Fruit fly (Drosophila melanogaster) whole organism, adult: Measurements from ENCODE around the gene Srlp.

Source experiments
- CG11617 ChIP-seq: fragments of 200-800 bp; sonication (Bioruptor generic); optimal IDR thresholded peaks from 2 replicates; lab custom pipeline; 2017; ENCODE audit warnings: mild to moderate bottlenecking, missing biosample characterization, missing genetic modification reagents, missing genetic modification characterization
- CG12768 ChIP-seq: fragments of 200-800 bp; sonication (Bioruptor generic); optimal IDR thresholded peaks from 2 replicates; lab custom pipeline; 2017; ENCODE audit warnings: missing biosample characterization, missing genetic modification characterization, mild to moderate bottlenecking, moderate library complexity, missing genetic modification reagents
- CG14711 ChIP-seq: fragments of 200-800 bp; sonication (Bioruptor generic); optimal IDR thresholded peaks from 2 replicates; lab custom pipeline; 2018; ENCODE audit warnings: missing biosample characterization, mild to moderate bottlenecking, missing genetic modification characterization, moderate library complexity
- CG1620 ChIP-seq: fragments of 200-800 bp; sonication (Bioruptor generic); optimal IDR thresholded peaks from 2 replicates; lab custom pipeline; 2016; ENCODE audit warnings: missing biosample characterization, missing genetic modification characterization
- CG33017 ChIP-seq: fragments of 200-800 bp; sonication (Bioruptor generic); optimal IDR thresholded peaks from 2 replicates; lab custom pipeline; 2018; ENCODE audit warnings: missing biosample characterization, mild to moderate bottlenecking, missing genetic modification characterization, moderate library complexity
- CG5204 ChIP-seq: fragments of 200-800 bp; sonication (Bioruptor generic); optimal IDR thresholded peaks from 2 replicates; lab custom pipeline; 2016; ENCODE audit warnings: missing biosample characterization, missing genetic modification characterization
- CG7045 ChIP-seq: fragments of 200-800 bp; sonication (Bioruptor generic); optimal IDR thresholded peaks from 2 replicates; lab custom pipeline; 2017; ENCODE audit warnings: missing biosample characterization, mild to moderate bottlenecking, missing genetic modification characterization
- CG7101 ChIP-seq: fragments of 200-800 bp; sonication (Bioruptor generic); optimal IDR thresholded peaks from 2 replicates; lab custom pipeline; 2018; ENCODE audit warnings: missing biosample characterization, mild to moderate bottlenecking, missing genetic modification characterization, moderate library complexity
- Clk ChIP-seq: fragments of 200-800 bp; sonication (Bioruptor generic); optimal IDR thresholded peaks from 2 replicates; lab custom pipeline; 2017; ENCODE audit warnings: missing biosample characterization, missing genetic modification characterization
- Crg-1 ChIP-seq: fragments of 200-800 bp; sonication (Bioruptor generic); optimal IDR thresholded peaks from 2 replicates; lab custom pipeline; 2016; ENCODE audit warnings: missing biosample characterization, missing genetic modification characterization
- Hr96 ChIP-seq: fragments of 200-800 bp; sonication (Bioruptor generic); optimal IDR thresholded peaks from 2 replicates; lab custom pipeline; 2016; ENCODE audit warnings: missing biosample characterization, missing genetic modification characterization
- Mnt ChIP-seq: fragments of 200-800 bp; sonication (Bioruptor generic); optimal IDR thresholded peaks from 2 replicates; lab custom pipeline; 2016; ENCODE audit warnings: missing biosample characterization, mild to moderate bottlenecking, missing genetic modification characterization
- bab1 ChIP-seq: fragments of 200-800 bp; sonication (Bioruptor generic); optimal IDR thresholded peaks from 3 replicates; lab custom pipeline; 2019; ENCODE audit warnings: missing biosample characterization, mild to moderate bottlenecking, missing genetic modification characterization, moderate library complexity
- cic ChIP-seq: fragments of 200-800 bp; sonication (Bioruptor generic); optimal IDR thresholded peaks from 2 replicates; lab custom pipeline; 2017; ENCODE audit warnings: missing biosample characterization, mild to moderate bottlenecking, missing genetic modification characterization, moderate library complexity
- cnc ChIP-seq, 2 experiments: fragments of >200 bp; optimal IDR thresholded peaks; 2 replicates each; lab custom pipeline; 2017
- kay ChIP-seq: fragments of 200-800 bp; sonication (Bioruptor generic); peaks from one replicate; lab custom pipeline; 2016; ENCODE audit warnings: missing biosample characterization, missing genetic modification characterization, borderline replicate concordance
- ovo ChIP-seq: fragments of 200-800 bp; sonication (Bioruptor generic); optimal IDR thresholded peaks from 2 replicates; lab custom pipeline; 2016; ENCODE audit warnings: missing biosample characterization, missing genetic modification characterization
- pad ChIP-seq: fragments of 200-800 bp; sonication (Bioruptor generic); optimal IDR thresholded peaks from 3 replicates; lab custom pipeline; 2017; ENCODE audit warnings: missing biosample characterization, missing genetic modification characterization, mild to moderate bottlenecking, moderate library complexity, missing genetic modification reagents
- tj ChIP-seq: fragments of 200-800 bp; sonication (Bioruptor generic); optimal IDR thresholded peaks from 3 replicates; lab custom pipeline; 2017; ENCODE audit warnings: missing biosample characterization, mild to moderate bottlenecking, missing genetic modification characterization, moderate library complexity
- toe ChIP-seq: fragments of 200-800 bp; sonication (Bioruptor generic); optimal IDR thresholded peaks from 2 replicates; lab custom pipeline; 2016; ENCODE audit warnings: missing biosample characterization, missing genetic modification characterization

Srlp gene

dm6 chr3R:12398620-12399247, 35.2 kb upstream of the Srlp start, which contains the start of gene Cyp9f3:
TSS of gene Cyp9f3 (minus strand) at chr3R:12398929.
- TF ChIP-seq cnc (optimal IDR thresholded peaks at IDR 0.05; lab: Kevin White, UChicago) (no peak), pad (GFP tag; lab: Kevin White, UChicago) (peak; percentile 45), bab1 (GFP tag; lab: Kevin White, UChicago) (no peak), CG7101 (tag; lab: Kevin White, UChicago) (no peak), CG33017 (no peak), Mnt (no peak), cic (GFP tag; lab: Kevin White, UChicago) (peak; percentile 25), CG12768 (GFP tag; lab: Kevin White, UChicago) (no peak), toe (GFP tag; lab: Kevin White, UChicago) (no peak)

- TF ChIP-seq Crg-1 (no peak), toe (GFP tag; lab: Kevin White, UChicago) (no peak), CG5204 (no peak), CG7045 (GFP tag; lab: Kevin White, UChicago) (peak; percentile 46), Hr96 (GFP tag; lab: Kevin White, UChicago) (no peak), CG14711 (tag; lab: Kevin White, UChicago) (peak; percentile 5), CG1620 (no peak), bab1 (GFP tag; lab: Kevin White, UChicago) (peak; percentile 10), cnc (optimal IDR thresholded peaks at IDR 0.05; lab: Kevin White, UChicago) (no peak), CG11617 (GFP tag; lab: Kevin White, UChicago) (peak; percentile 26), CG7101 (tag; lab: Kevin White, UChicago) (peak; percentile 15), kay (GFP tag; lab: Kevin White, UChicago) (no peak), Mnt (peak; percentile 32), Clk (GFP tag; lab: Kevin White, UChicago) (no peak), CG12768 (GFP tag; lab: Kevin White, UChicago) (peak; percentile 44), cic (GFP tag; lab: Kevin White, UChicago) (peak; percentile 30), pad (GFP tag; lab: Kevin White, UChicago) (no peak), CG33017 (peak; percentile 6), tj (GFP tag; lab: Kevin White, UChicago) (no peak), ovo (GFP tag; lab: Kevin White, UChicago) (no peak)
Measured at dm6 chr3R:12401672-12402296, 32.1 kb upstream of the Srlp start, which contains the start of gene DNAlig3. TSS of gene DNAlig3 (minus strand) at chr3R:12401839.

DNA sequence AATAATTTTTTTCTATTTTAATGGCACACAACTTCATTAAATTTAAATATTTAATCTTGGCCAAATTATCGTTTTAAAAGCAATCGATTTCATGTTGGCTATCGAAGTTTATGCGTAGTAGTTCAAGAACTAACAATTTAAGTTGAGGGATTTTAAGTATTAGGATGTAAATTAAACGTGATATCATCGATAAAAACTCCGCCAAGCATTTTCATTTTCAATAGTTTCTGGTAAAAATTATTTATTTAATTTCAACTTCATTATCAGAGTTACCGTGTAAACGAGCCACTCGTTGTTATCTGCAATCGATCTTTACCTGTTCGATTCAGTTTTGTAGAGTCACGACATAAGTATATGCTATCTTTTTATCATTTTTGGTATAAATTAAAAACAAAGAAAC, 31.0 kb upstream of the Srlp start:
- TF ChIP-seq CG11617 (GFP tag; lab: Kevin White, UChicago) (peak; percentile 97), Clk (GFP tag; lab: Kevin White, UChicago) (peak; percentile 95), tj (GFP tag; lab: Kevin White, UChicago) (peak; percentile 79), CG1620 (peak; percentile 86), CG33017 (peak; percentile 99), toe (GFP tag; lab: Kevin White, UChicago) (peak; percentile 96), pad (GFP tag; lab: Kevin White, UChicago) (peak; percentile 87), CG7101 (tag; lab: Kevin White, UChicago) (peak; percentile 99), Mnt (peak; percentile 91), cic (GFP tag; lab: Kevin White, UChicago) (peak; percentile 88), CG12768 (GFP tag; lab: Kevin White, UChicago) (peak; percentile 98), CG7045 (GFP tag; lab: Kevin White, UChicago) (peak; percentile 100), Crg-1 (peak; percentile 85), Hr96 (GFP tag; lab: Kevin White, UChicago) (peak; percentile 96), cnc (optimal IDR thresholded peaks at IDR 0.05; lab: Kevin White, UChicago) (no peak), ovo (GFP tag; lab: Kevin White, UChicago) (peak; percentile 86), bab1 (GFP tag; lab: Kevin White, UChicago) (peak; percentile 98), kay (GFP tag; lab: Kevin White, UChicago) (peak; percentile 99), CG14711 (tag; lab: Kevin White, UChicago) (peak; percentile 96), CG5204 (peak; percentile 96)

dm6 chr3R:12405134-12405533, 28.8 kb upstream of the Srlp start:
- TF ChIP-seq cnc (optimal IDR thresholded peaks at IDR 0.05; lab: Kevin White, UChicago) (no peak), kay (GFP tag; lab: Kevin White, UChicago) (peak; percentile 77)

- TF ChIP-seq cnc (optimal IDR thresholded peaks at IDR 0.05; lab: Kevin White, UChicago) (no peak), cic (GFP tag; lab: Kevin White, UChicago) (peak; percentile 69), Clk (GFP tag; lab: Kevin White, UChicago) (no peak)
Measured at dm6 chr3R:12405928-12406234, 28.0 kb upstream of the Srlp start, which contains the start of gene Cyp9f2. TSS of gene Cyp9f2 (minus strand) at chr3R:12406028.
